Worm (Caenorhabditis elegans) whole organism, early embryonic: ENCODE results near the gene srh-275.
"Not testable (repeated sequence)": the region's sequence is repeated elsewhere in the genome, so short reads cannot be mapped to it uniquely, and the experiment has no call there.

ENCODE experiments used
- B0310.2 ChIP-seq: sonication (generic microtip); optimal IDR thresholded peaks from 2 replicates; lab custom pipeline; 2016; ENCODE audit warnings: mild to moderate bottlenecking, missing genetic modification characterization, missing compliant biosample characterization
- F13C5.2 ChIP-seq: sonication (generic microtip); optimal IDR thresholded peaks from 2 replicates; lab custom pipeline; 2017; ENCODE audit warnings: mild to moderate bottlenecking, missing genetic modification characterization, inconsistent platforms, missing compliant biosample characterization
- aly-1 ChIP-seq: sonication (generic microtip); optimal IDR thresholded peaks from 2 replicates; lab custom pipeline; 2016; ENCODE audit warnings: missing genetic modification characterization, missing compliant biosample characterization
- ama-1 ChIP-seq: fragments of 150-350 bp; optimal IDR thresholded peaks from 2 replicates; lab custom pipeline; 2014
- ceh-13 ChIP-seq: fragments of 200-800 bp; sonication (Bioruptor generic); optimal IDR thresholded peaks from 2 replicates; lab custom pipeline; 2018; ENCODE audit warnings: mild to moderate bottlenecking, missing genetic modification characterization, missing compliant biosample characterization
- ceh-36 ChIP-seq: sonication (generic microtip); optimal IDR thresholded peaks from 2 replicates; lab custom pipeline; 2016; ENCODE audit warnings: missing genetic modification characterization, inconsistent platforms, missing compliant biosample characterization
- ets-7 ChIP-seq: sonication (generic microtip); optimal IDR thresholded peaks from 2 replicates; lab custom pipeline; 2016; ENCODE audit warnings: missing genotype, missing genetic modification characterization, missing compliant biosample characterization
- flt-1 ChIP-seq: fragments of 200-800 bp; sonication (Bioruptor generic); IDR thresholded peaks from 2 replicates; pipeline ENCODE4 v1.3.6; 2022; ENCODE audit warnings: missing genetic modification characterization, missing compliant biosample characterization
- hmbx-1 ChIP-seq: sonication (generic microtip); optimal IDR thresholded peaks from 2 replicates; lab custom pipeline; 2016; ENCODE audit warnings: mild to moderate bottlenecking, missing genetic modification characterization, missing compliant biosample characterization
- hmg-4 ChIP-seq: fragments of 200-800 bp; sonication (Bioruptor generic); optimal IDR thresholded peaks from 2 replicates; lab custom pipeline; 2018; ENCODE audit warnings: mild to moderate bottlenecking, missing genetic modification characterization, missing compliant biosample characterization
- hnd-1 ChIP-seq: sonication (generic microtip); optimal IDR thresholded peaks from 2 replicates; lab custom pipeline; 2016; ENCODE audit warnings: missing genetic modification characterization, missing compliant biosample characterization
- pes-1 ChIP-seq: fragments of 200-800 bp; sonication (Bioruptor generic); IDR thresholded peaks from 2 replicates; pipeline ENCODE4 v1.3.6; 2022; ENCODE audit warnings: missing genetic modification reagents, missing genetic modification characterization, missing compliant biosample characterization
- scrt-1 ChIP-seq: fragments of 200-800 bp; sonication (Bioruptor generic); IDR thresholded peaks from 2 replicates; pipeline ENCODE4 v1.3.6; 2022; ENCODE audit warnings: missing genetic modification characterization, missing compliant biosample characterization
- sea-1 ChIP-seq: fragments of 200-800 bp; sonication (Bioruptor generic); conservative IDR thresholded peaks from 2 replicates; pipeline ENCODE4 v1.3.6; 2022; ENCODE audit warnings: missing genetic modification characterization, missing compliant biosample characterization
- tbx-11 ChIP-seq: fragments of 200-800 bp; sonication (Bioruptor generic); IDR thresholded peaks from 2 replicates; pipeline ENCODE4 v1.3.6; 2022; ENCODE audit warnings: missing genetic modification characterization, missing compliant biosample characterization
- tbx-37 ChIP-seq: fragments of 200-800 bp; sonication (Bioruptor generic); conservative IDR thresholded peaks from 2 replicates; pipeline ENCODE4 v1.3.6; 2022; ENCODE audit warnings: missing genetic modification reagents, missing genetic modification characterization, missing compliant biosample characterization
- tra-4 ChIP-seq: sonication (generic microtip); optimal IDR thresholded peaks from 2 replicates; lab custom pipeline; 2017; ENCODE audit warnings: missing genetic modification characterization, missing compliant biosample characterization

The srh-275 gene

DNA sequence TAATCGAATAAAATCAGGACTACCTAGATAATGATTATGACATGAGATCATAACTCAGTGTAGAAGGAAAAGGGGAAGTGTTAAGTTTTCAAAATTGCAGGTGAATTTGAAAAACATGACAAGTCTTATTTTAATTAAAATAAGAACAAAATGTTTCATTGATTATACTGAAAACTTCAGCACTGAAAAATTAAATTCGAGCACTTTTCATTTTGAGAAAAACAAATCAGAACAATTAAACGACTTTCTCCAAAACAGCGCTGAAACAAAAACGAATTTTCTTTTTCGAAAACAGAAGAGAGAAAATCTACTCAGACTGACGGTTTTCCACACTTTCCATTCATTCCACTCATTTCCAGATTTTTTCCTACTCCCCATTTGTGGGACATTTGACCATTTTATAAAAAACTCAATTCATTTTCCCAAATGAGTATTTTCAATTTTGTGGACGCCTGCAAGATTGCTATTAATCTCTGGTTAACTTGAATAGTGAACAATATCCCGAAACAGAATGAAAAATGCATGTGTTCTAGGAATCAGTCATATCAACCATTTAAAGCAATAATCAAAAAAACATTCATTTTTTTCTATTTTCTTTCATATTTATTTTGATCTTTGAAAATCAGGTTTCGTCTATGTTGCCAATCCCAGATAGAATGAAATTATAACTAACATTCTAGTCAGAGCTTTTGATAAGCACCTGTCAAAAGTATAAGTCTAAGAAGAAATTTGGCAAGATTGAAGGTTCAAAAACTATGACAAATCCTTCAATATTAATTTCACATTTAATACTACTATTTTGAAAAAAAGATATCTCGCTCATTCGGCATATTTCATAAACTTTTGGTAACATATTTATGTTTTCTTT lies at the start of gene srh-275, which contains the start of gene srh-231:
Gene srh-275 (plus strand): TSS at position 818 of the 868 bp plus-strand sequence.
Gene srh-231 (minus strand): TSS at position 51 of the 868 bp plus-strand sequence.
- TF ChIP-seq hnd-1 (tag; lab: Kevin White, UChicago) = no peak
- TF ChIP-seq ceh-13 (GFP tag; lab: Kevin White, UChicago) = no peak
- no peak for TF ChIP-seq tbx-11 (GFP tag; lab: Robert Waterston, UW)
- TF ChIP-seq ama-1 (lab: Kevin White, UChicago) = no peak
- TF ChIP-seq B0310.2 = no peak
- no peak for TF ChIP-seq tbx-37 (GFP tag; lab: Robert Waterston, UW)
- no peak for TF ChIP-seq scrt-1 (GFP tag; lab: Robert Waterston, UW)
- TF ChIP-seq hmbx-1 (tag; lab: Kevin White, UChicago) = no peak
- TF ChIP-seq sea-1 (GFP tag; lab: Robert Waterston, UW) = no peak
- no peak for TF ChIP-seq tra-4
- no peak for TF ChIP-seq F13C5.2
- TF ChIP-seq flt-1 (GFP tag; lab: Robert Waterston, UW) = no peak
- TF ChIP-seq pes-1 (GFP tag; lab: Robert Waterston, UW) = no peak
- TF ChIP-seq ceh-36 (tag; lab: Kevin White, UChicago) = no peak

DNA sequence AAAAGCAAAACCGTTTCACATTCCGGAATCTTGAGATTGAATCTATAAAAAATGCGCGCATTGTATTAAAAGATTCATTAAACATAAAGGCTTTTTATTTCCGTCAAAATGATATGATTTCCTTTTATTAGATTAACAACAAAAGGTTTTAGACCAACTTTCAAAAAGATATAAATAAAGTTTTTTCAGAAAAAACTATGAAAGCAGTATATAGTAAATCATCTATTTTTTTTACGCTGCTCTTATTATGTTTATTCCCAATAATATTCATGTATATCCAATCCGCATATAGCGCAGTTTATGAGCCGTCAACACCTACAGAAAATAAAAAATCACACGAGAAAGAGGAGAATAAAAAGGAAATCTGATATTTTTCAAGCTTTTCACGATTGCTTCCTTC lies 48.3 kb upstream of the srh-275 start, which contains the start of gene F07G11.2:
Gene F07G11.2 (plus strand): TSS at position 301 of the 400 bp plus-strand sequence.
- not testable (repeated sequence) for TF ChIP-seq scrt-1 (GFP tag; lab: Robert Waterston, UW); pes-1 (GFP tag; lab: Robert Waterston, UW); ceh-36 (tag; lab: Kevin White, UChicago)

ce11 chrV:7307089-7307488 lies 45.7 kb upstream of the srh-275 start, which contains the start of gene F07G11.1:
Gene F07G11.1 (plus strand): TSS chrV:7307389.
- TF ChIP-seq scrt-1 (GFP tag; lab: Robert Waterston, UW) (no peak), ama-1 (lab: Kevin White, UChicago) (no peak), sea-1 (GFP tag; lab: Robert Waterston, UW) (no peak), hmbx-1 (tag; lab: Kevin White, UChicago) (no peak), tbx-11 (GFP tag; lab: Robert Waterston, UW) (no peak), ets-7 (no peak), ceh-13 (GFP tag; lab: Kevin White, UChicago) (no peak), ceh-36 (tag; lab: Kevin White, UChicago) (no peak), F13C5.2 (no peak), flt-1 (GFP tag; lab: Robert Waterston, UW) (no peak), hmg-4 (no peak)

DNA sequence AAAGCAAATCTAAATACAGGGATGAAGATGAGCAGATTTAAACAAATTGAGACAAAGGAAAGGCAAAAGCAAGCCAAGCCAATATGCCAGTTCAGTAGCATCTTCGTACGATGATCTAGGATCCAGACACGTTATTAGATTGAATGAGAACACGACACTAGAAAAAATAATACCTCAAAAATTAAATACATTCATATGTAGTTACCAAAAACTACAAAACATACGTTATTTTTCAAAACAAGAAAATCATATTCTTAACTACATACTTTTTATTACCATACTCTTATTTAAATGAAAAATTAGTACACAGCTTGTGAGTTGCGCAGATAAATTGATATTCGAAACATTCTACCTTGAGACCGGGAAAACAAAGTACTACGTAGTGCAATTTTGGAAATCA lies 39.6 kb upstream of the srh-275 start, which contains the start of gene srx-6:
Gene srx-6 (minus strand): TSS at position 101 of the 400 bp plus-strand sequence.
- TF ChIP-seq scrt-1 (GFP tag; lab: Robert Waterston, UW) (no peak), aly-1 (tag; lab: Kevin White, UChicago) (no peak)

ce11 chrV:7320909-7321308 lies 31.9 kb upstream of the srh-275 start, which contains the start of gene lmd-4:
Gene lmd-4 (minus strand): TSS chrV:7321009.
- no peak for TF ChIP-seq ets-7
- TF ChIP-seq sea-1 (GFP tag; lab: Robert Waterston, UW) = no peak
- TF ChIP-seq scrt-1 (GFP tag; lab: Robert Waterston, UW) = no peak
- no peak for TF ChIP-seq hmbx-1 (tag; lab: Kevin White, UChicago)
- no peak for TF ChIP-seq ceh-36 (tag; lab: Kevin White, UChicago)
- TF ChIP-seq tbx-11 (GFP tag; lab: Robert Waterston, UW) = no peak
- TF ChIP-seq ama-1 (lab: Kevin White, UChicago) = no peak
- no peak for TF ChIP-seq aly-1 (tag; lab: Kevin White, UChicago)
- TF ChIP-seq flt-1 (GFP tag; lab: Robert Waterston, UW) = no peak
- no peak for TF ChIP-seq hmg-4
- no peak for TF ChIP-seq tbx-37 (GFP tag; lab: Robert Waterston, UW)
- no peak for TF ChIP-seq ceh-13 (GFP tag; lab: Kevin White, UChicago)
- TF ChIP-seq F13C5.2 = no peak

DNA sequence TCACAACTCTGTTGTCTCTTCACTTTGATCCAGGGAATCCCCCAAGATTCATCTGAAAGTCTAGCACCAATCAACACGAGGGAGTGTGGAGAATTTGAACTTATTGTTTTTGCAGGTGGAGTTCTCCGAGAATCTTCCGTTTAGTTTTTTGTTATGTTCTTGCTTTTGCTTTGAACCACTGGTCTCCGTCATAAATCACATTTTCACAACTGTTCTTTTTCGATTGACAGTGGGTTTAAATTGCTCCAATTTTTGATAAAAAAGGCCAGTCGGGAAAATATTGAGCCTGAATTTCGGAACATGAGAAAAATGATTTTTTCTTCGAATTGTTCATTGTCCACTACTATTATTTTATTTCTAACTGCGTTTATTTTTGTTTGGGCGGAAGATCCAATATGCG lies 30.9 kb upstream of the srh-275 start, which contains the start of gene F10G2.10:
Gene F10G2.10 (plus strand): TSS at position 301 of the 400 bp plus-strand sequence.
- TF ChIP-seq F13C5.2 (no peak), ceh-13 (GFP tag; lab: Kevin White, UChicago) (no peak), sea-1 (GFP tag; lab: Robert Waterston, UW) (no peak), B0310.2 (no peak), tbx-11 (GFP tag; lab: Robert Waterston, UW) (no peak), hnd-1 (tag; lab: Kevin White, UChicago) (no peak), tbx-37 (GFP tag; lab: Robert Waterston, UW) (no peak), hmg-4 (no peak), ama-1 (lab: Kevin White, UChicago) (no peak), ets-7 (no peak), ceh-36 (tag; lab: Kevin White, UChicago) (no peak), flt-1 (GFP tag; lab: Robert Waterston, UW) (no peak), hmbx-1 (tag; lab: Kevin White, UChicago) (no peak), scrt-1 (GFP tag; lab: Robert Waterston, UW) (no peak), pes-1 (GFP tag; lab: Robert Waterston, UW) (no peak), aly-1 (tag; lab: Kevin White, UChicago) (no peak), tra-4 (no peak)

DNA sequence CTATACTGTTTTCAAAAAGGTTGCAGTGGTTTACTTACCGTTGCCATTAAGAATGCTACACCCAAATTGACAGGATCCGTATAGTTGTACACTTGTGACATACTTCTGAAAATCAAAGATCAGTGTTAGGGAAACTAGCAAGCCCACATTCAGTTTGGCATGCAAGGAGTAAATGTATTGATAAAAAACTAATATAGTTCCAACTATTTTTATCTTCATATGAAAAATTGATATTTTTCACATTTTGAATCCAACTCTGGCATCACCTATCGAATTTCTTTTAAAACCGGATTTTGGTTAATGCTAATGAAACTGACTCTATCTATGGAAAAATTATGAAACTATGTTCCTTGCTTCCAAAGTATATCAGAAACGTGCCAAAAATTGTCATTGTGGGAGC lies 27.5 kb upstream of the srh-275 start, which contains the start of gene srx-92:
Gene srx-92 (minus strand): TSS at position 101 of the 400 bp plus-strand sequence.
- TF ChIP-seq flt-1 (GFP tag; lab: Robert Waterston, UW) (no peak), aly-1 (tag; lab: Kevin White, UChicago) (no peak), ceh-36 (tag; lab: Kevin White, UChicago) (no peak), ceh-13 (GFP tag; lab: Kevin White, UChicago) (no peak), tbx-37 (GFP tag; lab: Robert Waterston, UW) (no peak), tbx-11 (GFP tag; lab: Robert Waterston, UW) (no peak), ama-1 (lab: Kevin White, UChicago) (no peak), tra-4 (no peak), ets-7 (no peak), scrt-1 (GFP tag; lab: Robert Waterston, UW) (no peak), hnd-1 (tag; lab: Kevin White, UChicago) (no peak), hmbx-1 (tag; lab: Kevin White, UChicago) (no peak), hmg-4 (no peak), F13C5.2 (no peak), sea-1 (GFP tag; lab: Robert Waterston, UW) (no peak), B0310.2 (no peak), pes-1 (GFP tag; lab: Robert Waterston, UW) (no peak)
